Fruit fly (Drosophila melanogaster) whole organism, embryonic: ENCODE results near the gene ZnT77C.
A peak's percentile ranks its signal among the peaks of the same experiment; 100 is the strongest.

ENCODE experiments used
- Awh ChIP-seq: fragments of 200-800 bp; sonication (Bioruptor generic); IDR thresholded peaks from 2 replicates; pipeline ENCODE4, ENCODE4 v1.3.6; 2022; ENCODE audit warnings: missing biosample characterization, missing genetic modification characterization
- CG10147 ChIP-seq: fragments of 200-800 bp; sonication (Bioruptor generic); optimal IDR thresholded peaks from 2 replicates; lab custom pipeline; 2019; ENCODE audit warnings: missing biosample characterization, mild to moderate bottlenecking, missing genetic modification characterization, moderate library complexity
- CG10209 ChIP-seq: fragments of 200-800 bp; sonication (Bioruptor generic); optimal IDR thresholded peaks from 3 replicates; lab custom pipeline; 2017; ENCODE audit warnings: missing biosample characterization, mild to moderate bottlenecking, missing genetic modification characterization, missing genetic modification reagents
- CG11085 ChIP-seq: fragments of 200-800 bp; sonication (Bioruptor generic); IDR thresholded peaks from 2 replicates; pipeline ENCODE4 v1.3.6; 2022; ENCODE audit warnings: missing biosample characterization, missing genetic modification characterization
- CG11504 ChIP-seq: fragments of 200-800 bp; sonication (Bioruptor generic); optimal IDR thresholded peaks from 3 replicates; lab custom pipeline; 2019; ENCODE audit warnings: missing biosample characterization, mild to moderate bottlenecking, missing genetic modification characterization, moderate library complexity
- CG12391 ChIP-seq: fragments of 200-800 bp; sonication (Bioruptor generic); optimal IDR thresholded peaks from 3 replicates; lab custom pipeline; 2018; ENCODE audit warnings: missing biosample characterization, mild to moderate bottlenecking, missing genetic modification characterization, moderate library complexity
- CG1647 ChIP-seq: fragments of 200-800 bp; sonication (Bioruptor generic); optimal IDR thresholded peaks from 3 replicates; lab custom pipeline; 2016; ENCODE audit warnings: missing biosample characterization, missing genetic modification characterization
- CG16813 ChIP-seq: fragments of 200-800 bp; sonication (Bioruptor generic); IDR thresholded peaks from 3 replicates; pipeline ENCODE4 v1.3.6; 2022; ENCODE audit warnings: missing biosample characterization, missing genetic modification characterization; ENCODE audit not compliant: partially characterized antibody
- CG16815 ChIP-seq: fragments of 200-800 bp; sonication (Bioruptor generic); optimal IDR thresholded peaks from 3 replicates; lab custom pipeline; 2017; ENCODE audit warnings: missing biosample characterization, mild to moderate bottlenecking, missing genetic modification characterization
- CG17359 ChIP-seq: fragments of 200-800 bp; sonication (Bioruptor generic); optimal IDR thresholded peaks from 3 replicates; lab custom pipeline; 2018; ENCODE audit warnings: missing biosample characterization, mild to moderate bottlenecking, missing genetic modification characterization, moderate library complexity
- CG18262 ChIP-seq: fragments of 200-800 bp; optimal IDR thresholded peaks from 3 replicates; lab custom pipeline; 2019; ENCODE audit warnings: missing biosample characterization, mild to moderate bottlenecking, missing genetic modification characterization, moderate library complexity
- CG2120 ChIP-seq: fragments of 200-800 bp; sonication (Bioruptor generic); optimal IDR thresholded peaks from 3 replicates; lab custom pipeline; 2016; ENCODE audit warnings: missing biosample characterization, missing genetic modification characterization
- CG4328 ChIP-seq: fragments of 200-800 bp; sonication (Bioruptor generic); optimal IDR thresholded peaks from 3 replicates; lab custom pipeline; 2017; ENCODE audit warnings: missing biosample characterization, missing genetic modification reagents, missing genetic modification characterization
- CG6689 ChIP-seq: fragments of 200-800 bp; sonication (Bioruptor generic); IDR thresholded peaks from 2 replicates; pipeline ENCODE4 v1.3.6; 2022; ENCODE audit warnings: missing biosample characterization, missing genetic modification characterization
- CG7839 ChIP-seq: fragments of 200-800 bp; sonication (Bioruptor generic); optimal IDR thresholded peaks from 3 replicates; lab custom pipeline; 2018; ENCODE audit warnings: missing biosample characterization, mild to moderate bottlenecking, missing genetic modification characterization, moderate library complexity
- CG8924 ChIP-seq: fragments of 200-800 bp; optimal IDR thresholded peaks from 3 replicates; lab custom pipeline; 2019; ENCODE audit warnings: missing biosample characterization, mild to moderate bottlenecking, missing genetic modification characterization, moderate library complexity
- CG8944 ChIP-seq: fragments of 200-800 bp; sonication (Bioruptor generic); optimal IDR thresholded peaks from 3 replicates; lab custom pipeline; 2016; ENCODE audit warnings: missing biosample characterization, missing genetic modification characterization
- CG9609 ChIP-seq: fragments of 200-800 bp; sonication (Bioruptor generic); optimal IDR thresholded peaks from 3 replicates; lab custom pipeline; 2016; ENCODE audit warnings: missing biosample characterization, missing genetic modification characterization
- Chrac-16 ChIP-seq: fragments of 200-800 bp; sonication (Bioruptor generic); optimal IDR thresholded peaks from 3 replicates; lab custom pipeline; 2016; ENCODE audit warnings: missing biosample characterization, missing genetic modification characterization
- CoRest ChIP-seq: fragments of 200-800 bp; sonication (Bioruptor generic); optimal IDR thresholded peaks from 3 replicates; lab custom pipeline; 2018; ENCODE audit warnings: missing biosample characterization, mild to moderate bottlenecking, missing genetic modification characterization, moderate library complexity
- Dek ChIP-seq: fragments of 200-800 bp; sonication (Bioruptor generic); optimal IDR thresholded peaks from 3 replicates; lab custom pipeline; 2019; ENCODE audit warnings: missing biosample characterization, mild to moderate bottlenecking, missing genetic modification characterization, moderate library complexity
- Dip2 ChIP-seq: fragments of 200-800 bp; sonication (Bioruptor generic); IDR thresholded peaks from 2 replicates; pipeline ENCODE4 v1.3.6; 2022; ENCODE audit warnings: missing biosample characterization, missing genetic modification characterization
- Hr51 ChIP-seq, 2 experiments: fragments of 200-800 bp; sonication (Bioruptor generic); optimal IDR thresholded peaks; 2 replicates in 1 of 2; 3 replicates in 1 of 2; lab custom pipeline; 2016 to 2018; ENCODE audit warnings: missing biosample characterization in 2 of 2, missing genetic modification characterization in 2 of 2, mild to moderate bottlenecking in 1 of 2, moderate library complexity in 1 of 2
- NfI ChIP-seq: fragments of 200-800 bp; sonication (Bioruptor generic); optimal IDR thresholded peaks from 3 replicates; lab custom pipeline; 2018; ENCODE audit warnings: missing biosample characterization, mild to moderate bottlenecking, missing genetic modification characterization, moderate library complexity
- Pdp1 ChIP-seq, 2 experiments: fragments of 200-800 bp; sonication (Bioruptor generic); optimal IDR thresholded peaks; 3 replicates each; lab custom pipeline; 2016; ENCODE audit warnings: missing biosample characterization in 2 of 2, missing genetic modification characterization in 2 of 2, mild to moderate bottlenecking in 1 of 2, moderate library complexity in 1 of 2
- Sin3A ChIP-seq: fragments of >200 bp; optimal IDR thresholded peaks from 2 replicates; lab custom pipeline; 2018
- Six4 ChIP-seq: fragments of 200-800 bp; sonication (Bioruptor generic); optimal IDR thresholded peaks from 2 replicates; lab custom pipeline; 2016; ENCODE audit warnings: missing biosample characterization, missing genetic modification characterization
- Ssrp ChIP-seq: fragments of 200-800 bp; sonication (Bioruptor generic); optimal IDR thresholded peaks from 2 replicates; lab custom pipeline; 2018; ENCODE audit warnings: missing biosample characterization, mild to moderate bottlenecking, missing genetic modification characterization, moderate library complexity
- al ChIP-seq: fragments of 200-800 bp; sonication (Bioruptor generic); IDR thresholded peaks from 2 replicates; pipeline ENCODE4 v1.3.6; 2022; ENCODE audit warnings: missing biosample characterization, missing genetic modification characterization
- bcd ChIP-seq: fragments of 200-800 bp; sonication (Bioruptor generic); optimal IDR thresholded peaks from 2 replicates; lab custom pipeline; 2017; ENCODE audit warnings: missing biosample characterization, mild to moderate bottlenecking, missing genetic modification characterization
- cg ChIP-seq: fragments of 200-800 bp; sonication (Bioruptor generic); optimal IDR thresholded peaks from 3 replicates; lab custom pipeline; 2019; ENCODE audit warnings: missing biosample characterization, mild to moderate bottlenecking, missing genetic modification characterization, moderate library complexity
- crc ChIP-seq: fragments of 200-800 bp; sonication (Bioruptor generic); optimal IDR thresholded peaks from 2 replicates; lab custom pipeline; 2016; ENCODE audit warnings: missing biosample characterization, missing genetic modification characterization
- crp ChIP-seq, 2 experiments: fragments of 200-800 bp; sonication (Bioruptor generic); optimal IDR thresholded peaks; 2 replicates in 1 of 2; 3 replicates in 1 of 2; lab custom pipeline; 2017; ENCODE audit warnings: missing biosample characterization in 2 of 2, missing genetic modification characterization in 2 of 2, mild to moderate bottlenecking in 1 of 2, moderate library complexity in 1 of 2
- dpn ChIP-seq, 2 experiments: fragments of 200-800 bp; sonication (Bioruptor generic); optimal IDR thresholded peaks; 3 replicates each; lab custom pipeline; 2016; ENCODE audit warnings: missing biosample characterization in 2 of 2, missing genetic modification characterization in 2 of 2
- en ChIP-seq: fragments of 200-800 bp; sonication (Bioruptor generic); optimal IDR thresholded peaks from 2 replicates; lab custom pipeline; 2016; ENCODE audit warnings: missing biosample characterization, missing genetic modification characterization
- fd96Cb ChIP-seq: fragments of 200-800 bp; sonication (Bioruptor generic); optimal IDR thresholded peaks from 2 replicates; lab custom pipeline; 2018; ENCODE audit warnings: missing biosample characterization, mild to moderate bottlenecking, missing genetic modification characterization, moderate library complexity
- fu2 ChIP-seq: fragments of 200-800 bp; sonication (Bioruptor generic); optimal IDR thresholded peaks from 2 replicates; lab custom pipeline; 2016; ENCODE audit warnings: missing biosample characterization, missing genetic modification characterization
- grau ChIP-seq: fragments of 200-800 bp; optimal IDR thresholded peaks from 3 replicates; lab custom pipeline; 2019; ENCODE audit warnings: missing biosample characterization, mild to moderate bottlenecking, missing genetic modification characterization, moderate library complexity
- gsb-n ChIP-seq: fragments of 200-800 bp; sonication (Bioruptor generic); optimal IDR thresholded peaks from 3 replicates; lab custom pipeline; 2018; ENCODE audit warnings: missing biosample characterization, mild to moderate bottlenecking, missing genetic modification characterization
- jing ChIP-seq: fragments of 200-800 bp; sonication (Bioruptor generic); optimal IDR thresholded peaks from 2 replicates; lab custom pipeline; 2018; ENCODE audit warnings: missing biosample characterization, mild to moderate bottlenecking, missing genetic modification characterization
- luna ChIP-seq: fragments of 200-800 bp; sonication (Bioruptor generic); optimal IDR thresholded peaks from 2 replicates; lab custom pipeline; 2016; ENCODE audit warnings: missing biosample characterization, missing genetic modification characterization
- mam ChIP-seq: fragments of 200-800 bp; sonication (Bioruptor generic); optimal IDR thresholded peaks from 3 replicates; lab custom pipeline; 2016; ENCODE audit warnings: missing biosample characterization, missing genetic modification characterization
- ranshi ChIP-seq: fragments of 200-800 bp; sonication (Bioruptor generic); IDR thresholded peaks from 2 replicates; pipeline ENCODE4 v1.3.6; 2022; ENCODE audit warnings: missing biosample characterization, missing genetic modification characterization
- row ChIP-seq: fragments of 200-800 bp; sonication (Bioruptor generic); IDR thresholded peaks from 3 replicates; pipeline ENCODE4 v1.3.6; 2022; ENCODE audit warnings: missing biosample characterization, missing genetic modification characterization
- sd ChIP-seq: fragments of 200-800 bp; sonication (Bioruptor generic); optimal IDR thresholded peaks from 3 replicates; lab custom pipeline; 2018; ENCODE audit warnings: missing biosample characterization, mild to moderate bottlenecking, missing genetic modification characterization, moderate library complexity
- slp2 ChIP-seq: fragments of 200-800 bp; sonication (Bioruptor generic); optimal IDR thresholded peaks from 2 replicates; lab custom pipeline; 2016; ENCODE audit warnings: missing biosample characterization, missing genetic modification characterization
- stwl ChIP-seq: fragments of 200-800 bp; sonication (Bioruptor generic); optimal IDR thresholded peaks from 3 replicates; lab custom pipeline; 2018; ENCODE audit warnings: missing biosample characterization, mild to moderate bottlenecking, missing genetic modification characterization, moderate library complexity

The ZnT77C gene

dm6 chr3L:20494262-20494601 lies 489 bp downstream of the ZnT77C start (continued):
- TF ChIP-seq ranshi (GFP tag; lab: Robert Waterston, UW): no peak
- no peak for TF ChIP-seq crp (GFP tag; optimal IDR thresholded peaks at IDR 0.05; lab: Kevin White, UChicago)
- peak; percentile 30 for TF ChIP-seq CG8924
- TF ChIP-seq CG10209 (GFP tag; lab: Kevin White, UChicago): peak; percentile 35
- TF ChIP-seq CG2120 (GFP tag; lab: Kevin White, UChicago): peak; percentile 36
- TF ChIP-seq en (GFP tag; lab: Kevin White, UChicago): no peak
- peak; percentile 11 for TF ChIP-seq crc
- TF ChIP-seq Pdp1 (GFP tag; optimal IDR thresholded peaks at IDR 0.05; lab: Kevin White, UChicago): peak in 1 of 2 experiments; percentile 2
- peak; percentile 12 for TF ChIP-seq stwl (tag; lab: Kevin White, UChicago)
- peak in 1 of 2 experiments; percentile 36 for TF ChIP-seq Hr51 (GFP tag; optimal IDR thresholded peaks at IDR 0.05; lab: Kevin White, UChicago)
- TF ChIP-seq gsb-n (tag; lab: Kevin White, UChicago): peak; percentile 30
- peak; percentile 48 for TF ChIP-seq CG18262 (tag; lab: Kevin White, UChicago)
- TF ChIP-seq CG16813: no peak
- peak; percentile 46 for TF ChIP-seq row
- TF ChIP-seq grau: peak; percentile 54
- no peak for TF ChIP-seq CG8944 (GFP tag; lab: Kevin White, UChicago)
- TF ChIP-seq CG4328: no peak
- TF ChIP-seq CG6689 (GFP tag; lab: Robert Waterston, UW): 0 out of 2 replicates have a peak, but pooled peaks have one; percentile 24
- TF ChIP-seq CoRest: peak; percentile 62
- TF ChIP-seq Six4 (GFP tag; lab: Kevin White, UChicago): no peak
- no peak for TF ChIP-seq jing (GFP tag; lab: Kevin White, UChicago)
- TF ChIP-seq CG11085 (GFP tag; lab: Robert Waterston, UW): peak; percentile 18; the same call in 1 of the 2 replicates
- TF ChIP-seq CG12391: peak; percentile 29
- no peak for TF ChIP-seq luna (GFP tag; lab: Kevin White, UChicago)
- TF ChIP-seq CG17359 (tag; lab: Kevin White, UChicago): peak; percentile 3
- no peak for TF ChIP-seq fd96Cb
- TF ChIP-seq Dip2: no peak
- TF ChIP-seq CG16815: no peak
- peak; percentile 41 for TF ChIP-seq CG11504 (tag; lab: Kevin White, UChicago)
- TF ChIP-seq fu2 (GFP tag; lab: Kevin White, UChicago): no peak
- TF ChIP-seq CG7839: peak; percentile 52
- peak; percentile 30 for TF ChIP-seq Dek (tag; lab: Kevin White, UChicago)
- TF ChIP-seq Chrac-16: no peak
- no peak for TF ChIP-seq CG1647
- TF ChIP-seq NfI (GFP tag; lab: Kevin White, UChicago): no peak
- peak; percentile 4 for TF ChIP-seq Ssrp (tag; lab: Kevin White, UChicago)
- TF ChIP-seq al (GFP tag; lab: Robert Waterston, UW): no peak
- no peak for TF ChIP-seq dpn (GFP tag; optimal IDR thresholded peaks at IDR 0.05; lab: Kevin White, UChicago)
- no peak for TF ChIP-seq sd (tag; lab: Kevin White, UChicago)
- TF ChIP-seq bcd (GFP tag; lab: Kevin White, UChicago): peak; percentile 38
- TF ChIP-seq Sin3A (lab: Kevin White, UChicago): no peak
- TF ChIP-seq slp2: no peak
- no peak for TF ChIP-seq CG9609 (GFP tag; lab: Kevin White, UChicago)
- peak; percentile 4 for TF ChIP-seq CG10147
- TF ChIP-seq Awh (GFP tag; lab: Robert Waterston, UW): no peak
- TF ChIP-seq mam (GFP tag; lab: Kevin White, UChicago): no peak
- TF ChIP-seq cg: no peak
